Fruit fly (Drosophila melanogaster) whole organism, embryonic: ENCODE results near the gene DPCoAC.

ENCODE experiments used
- Abd-B ChIP-seq: fragments of 200-800 bp; sonication (Bioruptor generic); optimal IDR thresholded peaks from 2 replicates; lab custom pipeline; 2018; ENCODE audit warnings: missing biosample characterization, mild to moderate bottlenecking, missing genetic modification characterization, moderate library complexity
- CG10147 ChIP-seq: fragments of 200-800 bp; sonication (Bioruptor generic); optimal IDR thresholded peaks from 2 replicates; lab custom pipeline; 2019; ENCODE audit warnings: missing biosample characterization, mild to moderate bottlenecking, missing genetic modification characterization, moderate library complexity
- CG10959 ChIP-seq: fragments of 200-800 bp; sonication (Bioruptor generic); IDR thresholded peaks from 2 replicates; pipeline ENCODE4 v1.3.6; 2022; ENCODE audit warnings: missing biosample characterization, missing genetic modification characterization
- CG11456 ChIP-seq: fragments of 200-800 bp; sonication (Bioruptor generic); IDR thresholded peaks from 3 replicates; pipeline ENCODE4 v1.3.6; 2022; ENCODE audit warnings: missing biosample characterization, missing genetic modification characterization
- CG11560 ChIP-seq: fragments of 200-800 bp; sonication (Bioruptor generic); IDR thresholded peaks from 3 replicates; pipeline ENCODE4 v1.3.6; 2022; ENCODE audit warnings: missing biosample characterization, missing genetic modification characterization
- CG12236 ChIP-seq: fragments of 200-800 bp; sonication (Bioruptor generic); optimal IDR thresholded peaks from 2 replicates; lab custom pipeline; 2016; ENCODE audit warnings: missing biosample characterization, missing genetic modification characterization
- CG14014 ChIP-seq: fragments of 200-800 bp; sonication (Bioruptor generic); IDR thresholded peaks from 2 replicates; pipeline ENCODE4 v1.3.6; 2022; ENCODE audit warnings: missing biosample characterization, missing genetic modification characterization
- CG14860 ChIP-seq: fragments of 200-800 bp; sonication (Bioruptor generic); IDR thresholded peaks from 3 replicates; pipeline ENCODE4 v1.3.6; 2022; ENCODE audit warnings: missing biosample characterization, missing genetic modification characterization; ENCODE audit not compliant: partially characterized antibody
- CG15479 ChIP-seq: fragments of 200-800 bp; sonication (Bioruptor generic); optimal IDR thresholded peaks from 3 replicates; lab custom pipeline; 2019; ENCODE audit warnings: missing biosample characterization, mild to moderate bottlenecking, missing genetic modification characterization, moderate library complexity
- CG17359 ChIP-seq: fragments of 200-800 bp; sonication (Bioruptor generic); optimal IDR thresholded peaks from 3 replicates; lab custom pipeline; 2018; ENCODE audit warnings: missing biosample characterization, mild to moderate bottlenecking, missing genetic modification characterization, moderate library complexity
- CG2678 ChIP-seq: fragments of 200-800 bp; sonication (Bioruptor generic); optimal IDR thresholded peaks from 3 replicates; lab custom pipeline; 2019; ENCODE audit warnings: missing biosample characterization, mild to moderate bottlenecking, missing genetic modification characterization, moderate library complexity
- CG32532 ChIP-seq: fragments of 200-800 bp; sonication (Bioruptor generic); IDR thresholded peaks from 2 replicates; pipeline ENCODE4 v1.3.6; 2022; ENCODE audit warnings: missing biosample characterization, missing genetic modification characterization
- CG4404 ChIP-seq: fragments of 200-800 bp; sonication (Bioruptor generic); IDR thresholded peaks from 2 replicates; pipeline ENCODE4 v1.3.6; 2022; ENCODE audit warnings: missing biosample characterization, missing genetic modification characterization
- CG4820 ChIP-seq: fragments of 200-800 bp; sonication (Bioruptor generic); optimal IDR thresholded peaks from 3 replicates; lab custom pipeline; 2016; ENCODE audit warnings: missing biosample characterization, missing genetic modification characterization
- CG6175 ChIP-seq: fragments of 200-800 bp; sonication (Bioruptor generic); IDR thresholded peaks from 3 replicates; pipeline ENCODE4 v1.3.6; 2022; ENCODE audit warnings: missing biosample characterization, missing genetic modification characterization
- CG6254 ChIP-seq: fragments of 200-800 bp; sonication (Bioruptor generic); optimal IDR thresholded peaks from 3 replicates; lab custom pipeline; 2017; ENCODE audit warnings: mild to moderate bottlenecking, missing biosample characterization, missing genetic modification reagents, missing genetic modification characterization
- CG6654 ChIP-seq: fragments of 200-800 bp; sonication (Bioruptor generic); optimal IDR thresholded peaks from 2 replicates; lab custom pipeline; 2017; ENCODE audit warnings: missing biosample characterization, mild to moderate bottlenecking, missing genetic modification characterization
- CG7786 ChIP-seq: fragments of 200-800 bp; sonication (Bioruptor generic); optimal IDR thresholded peaks from 2 replicates; lab custom pipeline; 2016; ENCODE audit warnings: missing biosample characterization, missing genetic modification characterization
- CG7963 ChIP-seq: fragments of 200-800 bp; sonication (Bioruptor generic); IDR thresholded peaks from 3 replicates; pipeline ENCODE4 v1.3.6; 2022; ENCODE audit warnings: missing biosample characterization, missing genetic modification characterization; ENCODE audit not compliant: partially characterized antibody
- CG9215 ChIP-seq: fragments of 200-800 bp; sonication (Bioruptor generic); IDR thresholded peaks from 2 replicates; pipeline ENCODE4 v1.3.6; 2022; ENCODE audit warnings: missing biosample characterization, missing genetic modification characterization
- CG9437 ChIP-seq: fragments of 200-800 bp; sonication (Bioruptor generic); optimal IDR thresholded peaks from 2 replicates; lab custom pipeline; 2018; ENCODE audit warnings: missing biosample characterization, mild to moderate bottlenecking, missing genetic modification characterization
- CG9817 ChIP-seq: fragments of 200-800 bp; sonication (Bioruptor generic); optimal IDR thresholded peaks from 2 replicates; lab custom pipeline; 2018; ENCODE audit warnings: missing biosample characterization, mild to moderate bottlenecking, missing genetic modification characterization, moderate library complexity
- D19B ChIP-seq: fragments of 200-800 bp; sonication (Bioruptor generic); optimal IDR thresholded peaks from 2 replicates; lab custom pipeline; 2017; ENCODE audit warnings: missing biosample characterization, mild to moderate bottlenecking, missing genetic modification characterization
- Dip2 ChIP-seq: fragments of 200-800 bp; sonication (Bioruptor generic); IDR thresholded peaks from 2 replicates; pipeline ENCODE4 v1.3.6; 2022; ENCODE audit warnings: missing biosample characterization, missing genetic modification characterization
- Dp ChIP-seq: fragments of 200-800 bp; sonication (Bioruptor generic); optimal IDR thresholded peaks from 2 replicates; lab custom pipeline; 2018; ENCODE audit warnings: missing biosample characterization, mild to moderate bottlenecking, missing genetic modification characterization, moderate library complexity
- E2f2 ChIP-seq: fragments of 200-800 bp; sonication (Bioruptor generic); IDR thresholded peaks from 2 replicates; pipeline ENCODE4 v1.3.6; 2022; ENCODE audit warnings: missing biosample characterization, missing genetic modification characterization
- HLHmδ ChIP-seq: fragments of 200-800 bp; sonication (Bioruptor generic); optimal IDR thresholded peaks from 2 replicates; lab custom pipeline; 2018; ENCODE audit warnings: missing biosample characterization, mild to moderate bottlenecking, missing genetic modification characterization, moderate library complexity
- PHDP ChIP-seq: fragments of 200-800 bp; sonication (Bioruptor generic); optimal IDR thresholded peaks from 3 replicates; lab custom pipeline; 2018; ENCODE audit warnings: missing biosample characterization, mild to moderate bottlenecking, missing genetic modification characterization, moderate library complexity
- Sry-β ChIP-seq: fragments of 200-800 bp; sonication (Bioruptor generic); optimal IDR thresholded peaks from 2 replicates; lab custom pipeline; 2018; ENCODE audit warnings: missing biosample characterization, mild to moderate bottlenecking, missing genetic modification characterization, moderate library complexity
- Ssrp ChIP-seq: fragments of 200-800 bp; sonication (Bioruptor generic); optimal IDR thresholded peaks from 2 replicates; lab custom pipeline; 2018; ENCODE audit warnings: missing biosample characterization, mild to moderate bottlenecking, missing genetic modification characterization, moderate library complexity
- Xrp1 ChIP-seq: fragments of 200-800 bp; sonication (Bioruptor generic); IDR thresholded peaks from 2 replicates; pipeline ENCODE4 v1.3.6; 2022; ENCODE audit warnings: missing biosample characterization, missing genetic modification characterization
- ase ChIP-seq: fragments of 200-800 bp; sonication (Bioruptor generic); IDR thresholded peaks from 3 replicates; pipeline ENCODE4 v1.3.6; 2022; ENCODE audit warnings: missing biosample characterization, missing genetic modification characterization
- bigmax ChIP-seq: fragments of 200-800 bp; sonication (Bioruptor generic); optimal IDR thresholded peaks from 2 replicates; lab custom pipeline; 2018; ENCODE audit warnings: missing biosample characterization, mild to moderate bottlenecking, missing genetic modification characterization
- crp ChIP-seq, 2 experiments: fragments of 200-800 bp; sonication (Bioruptor generic); optimal IDR thresholded peaks; 2 replicates in 1 of 2; 3 replicates in 1 of 2; lab custom pipeline; 2017; ENCODE audit warnings: missing biosample characterization in 2 of 2, missing genetic modification characterization in 2 of 2, mild to moderate bottlenecking in 1 of 2, moderate library complexity in 1 of 2
- ems ChIP-seq: fragments of 200-800 bp; sonication (Bioruptor generic); optimal IDR thresholded peaks from 3 replicates; lab custom pipeline; 2016; ENCODE audit warnings: missing biosample characterization, missing genetic modification characterization
- fru ChIP-seq: fragments of >200 bp; optimal IDR thresholded peaks from 2 replicates; lab custom pipeline; 2017
- gce ChIP-seq: fragments of 200-800 bp; sonication (Bioruptor generic); IDR thresholded peaks from 3 replicates; pipeline ENCODE4 v1.3.6; 2022; ENCODE audit warnings: missing biosample characterization, missing genetic modification characterization
- gcm ChIP-seq: fragments of 200-800 bp; sonication (Bioruptor generic); optimal IDR thresholded peaks from 2 replicates; lab custom pipeline; 2019; ENCODE audit warnings: missing biosample characterization, mild to moderate bottlenecking, missing genetic modification characterization, moderate library complexity
- jigr1 ChIP-seq: fragments of 200-800 bp; sonication (Bioruptor generic); IDR thresholded peaks from 3 replicates; pipeline ENCODE4 v1.3.6; 2022; ENCODE audit warnings: missing biosample characterization, missing genetic modification characterization
- kah ChIP-seq: fragments of 200-800 bp; sonication (Bioruptor generic); optimal IDR thresholded peaks from 2 replicates; lab custom pipeline; 2018; ENCODE audit warnings: missing biosample characterization, mild to moderate bottlenecking, missing genetic modification characterization
- klu ChIP-seq: fragments of 200-800 bp; sonication (Bioruptor generic); IDR thresholded peaks from 2 replicates; pipeline ENCODE4 v1.3.6; 2022; ENCODE audit warnings: missing biosample characterization, missing genetic modification characterization
- lbe ChIP-seq: fragments of 200-800 bp; sonication (Bioruptor generic); optimal IDR thresholded peaks from 2 replicates; lab custom pipeline; 2016; ENCODE audit warnings: missing biosample characterization, mild to moderate bottlenecking, missing genetic modification characterization
- nerfin-2 ChIP-seq: fragments of 200-800 bp; sonication (Bioruptor generic); IDR thresholded peaks from 2 replicates; pipeline ENCODE4 v1.3.6; 2022; ENCODE audit warnings: missing biosample characterization, missing genetic modification characterization; ENCODE audit not compliant: partially characterized antibody
- p53 ChIP-seq: fragments of 200-800 bp; sonication (Bioruptor generic); optimal IDR thresholded peaks from 2 replicates; lab custom pipeline; 2016; ENCODE audit warnings: missing biosample characterization, missing genetic modification characterization
- pb ChIP-seq: fragments of 200-800 bp; sonication (Bioruptor generic); optimal IDR thresholded peaks from 3 replicates; lab custom pipeline; 2016; ENCODE audit warnings: missing biosample characterization, missing genetic modification characterization
- repo ChIP-seq: fragments of 200-800 bp; sonication (Bioruptor generic); optimal IDR thresholded peaks from 2 replicates; lab custom pipeline; 2016; ENCODE audit warnings: missing biosample characterization, missing genetic modification characterization
- tio ChIP-seq: fragments of 200-800 bp; sonication (Bioruptor generic); optimal IDR thresholded peaks from 2 replicates; lab custom pipeline; 2017; ENCODE audit warnings: missing biosample characterization, missing genetic modification characterization, inconsistent platforms
- tna ChIP-seq: fragments of 200-800 bp; sonication (Bioruptor generic); IDR thresholded peaks from 2 replicates; pipeline ENCODE4 v1.3.6; 2022; ENCODE audit warnings: missing biosample characterization, missing genetic modification characterization; ENCODE audit not compliant: partially characterized antibody
- tup ChIP-seq: fragments of 200-800 bp; sonication (Bioruptor generic); optimal IDR thresholded peaks from 2 replicates; lab custom pipeline; 2016; ENCODE audit warnings: missing biosample characterization, mild to moderate bottlenecking, missing genetic modification characterization, moderate library complexity

Gene DPCoAC

dm6 chr3R:20549855-20550603 is 7.4 kb downstream of the DPCoAC start (continued):
- TF ChIP-seq jigr1 (GFP tag; lab: Robert Waterston, UW) (peak; percentile 50; the same call in 1 of the 3 replicates), Dip2 (GFP tag; lab: Robert Waterston, UW) (peak; percentile 54; the same call in 1 of the 2 replicates), CG7963 (no peak), CG6175 (GFP tag; lab: Robert Waterston, UW) (peak; percentile 64; the same call in 1 of the 3 replicates), D19B (peak; percentile 64), HLHmδ (no peak), tna (GFP tag; lab: Robert Waterston, UW) (no peak), CG10147 (GFP tag; lab: Kevin White, UChicago) (peak; percentile 84), CG12236 (no peak), CG11560 (tag; lab: Robert Waterston, UW) (peak; percentile 78), CG9437 (GFP tag; lab: Kevin White, UChicago) (peak; percentile 71), ems (GFP tag; lab: Kevin White, UChicago) (peak; percentile 63), CG4820 (GFP tag; lab: Kevin White, UChicago) (peak; percentile 86), CG7786 (GFP tag; lab: Kevin White, UChicago) (peak; percentile 37), Ssrp (tag; lab: Kevin White, UChicago) (peak; percentile 89), CG2678 (tag; lab: Kevin White, UChicago) (peak; percentile 93), nerfin-2 (GFP tag; lab: Robert Waterston, UW) (no peak), p53 (GFP tag; lab: Kevin White, UChicago) (no peak), gcm (GFP tag; lab: Kevin White, UChicago) (peak; percentile 85), gce (GFP tag; lab: Robert Waterston, UW) (0 out of 3 replicates have a peak, but pooled peaks have one; percentile 20), Dp (GFP tag; lab: Kevin White, UChicago) (no peak), bigmax (no peak), CG17359 (tag; lab: Kevin White, UChicago) (peak; percentile 88), CG11456 (GFP tag; lab: Robert Waterston, UW) (peak; percentile 78; the same call in 2 of the 3 replicates), pb (GFP tag; lab: Kevin White, UChicago) (no peak), CG6654 (GFP tag; lab: Kevin White, UChicago) (peak; percentile 78), tio (GFP tag; lab: Kevin White, UChicago) (peak; percentile 83), repo (no peak), ase (GFP tag; lab: Robert Waterston, UW) (peak; percentile 70; the same call in 2 of the 3 replicates), CG32532 (GFP tag; lab: Robert Waterston, UW) (peak; percentile 85), CG6254 (GFP tag; lab: Kevin White, UChicago) (peak; percentile 82), fru (lab: Kevin White, UChicago) (no peak), PHDP (peak; percentile 88), CG9215 (peak; percentile 74), CG14860 (no peak), klu (GFP tag; lab: Robert Waterston, UW) (peak; percentile 71), crp (GFP tag; optimal IDR thresholded peaks at IDR 0.05; lab: Kevin White, UChicago) (peak in 1 of 2 experiments; percentile 21), CG14014 (GFP tag; lab: Robert Waterston, UW) (peak; percentile 85), CG4404 (GFP tag; lab: Robert Waterston, UW) (peak; percentile 85), Xrp1 (GFP tag; lab: Robert Waterston, UW) (peak; percentile 87), CG15479 (GFP tag; lab: Kevin White, UChicago) (no peak), E2f2 (peak; percentile 42; the same call in 1 of the 2 replicates), CG9817 (tag; lab: Kevin White, UChicago) (peak; percentile 88), tup (peak; percentile 70), Sry-β (GFP tag; lab: Kevin White, UChicago) (no peak), Abd-B (GFP tag; lab: Kevin White, UChicago) (peak; percentile 86), kah (GFP tag; lab: Kevin White, UChicago) (peak; percentile 61), CG10959 (GFP tag; lab: Robert Waterston, UW) (peak; percentile 82), lbe (GFP tag; lab: Kevin White, UChicago) (peak; percentile 63)
